Fruit fly (Drosophila melanogaster) whole organism, embryonic: Measurements from ENCODE around the gene CG31525.

Experiments
- Bgb ChIP-seq: fragments of 200-800 bp; sonication (Bioruptor generic); IDR thresholded peaks from 2 replicates; pipeline ENCODE4 v1.3.6; 2022; ENCODE audit warnings: missing biosample characterization, missing genetic modification characterization; ENCODE audit not compliant: partially characterized antibody
- CG11085 ChIP-seq: fragments of 200-800 bp; sonication (Bioruptor generic); IDR thresholded peaks from 2 replicates; pipeline ENCODE4 v1.3.6; 2022; ENCODE audit warnings: missing biosample characterization, missing genetic modification characterization
- CG11456 ChIP-seq: fragments of 200-800 bp; sonication (Bioruptor generic); IDR thresholded peaks from 3 replicates; pipeline ENCODE4 v1.3.6; 2022; ENCODE audit warnings: missing biosample characterization, missing genetic modification characterization
- CG12071 ChIP-seq: fragments of 200-800 bp; sonication (Bioruptor generic); optimal IDR thresholded peaks from 3 replicates; lab custom pipeline; 2018; ENCODE audit warnings: missing biosample characterization, mild to moderate bottlenecking, missing genetic modification characterization
- CG12236 ChIP-seq: fragments of 200-800 bp; sonication (Bioruptor generic); optimal IDR thresholded peaks from 2 replicates; lab custom pipeline; 2016; ENCODE audit warnings: missing biosample characterization, missing genetic modification characterization
- CG12659 ChIP-seq: fragments of 200-800 bp; sonication (Bioruptor generic); optimal IDR thresholded peaks from 3 replicates; lab custom pipeline; 2017; ENCODE audit warnings: mild to moderate bottlenecking, missing biosample characterization, missing genetic modification reagents, missing genetic modification characterization
- CG12942 ChIP-seq: fragments of 200-800 bp; sonication (Bioruptor generic); optimal IDR thresholded peaks from 3 replicates; lab custom pipeline; 2016; ENCODE audit warnings: missing biosample characterization, missing genetic modification characterization
- CG17385 ChIP-seq: fragments of 200-800 bp; sonication (Bioruptor generic); optimal IDR thresholded peaks from 3 replicates; lab custom pipeline; 2018; ENCODE audit warnings: missing biosample characterization, mild to moderate bottlenecking, missing genetic modification characterization
- CG2120 ChIP-seq: fragments of 200-800 bp; sonication (Bioruptor generic); optimal IDR thresholded peaks from 3 replicates; lab custom pipeline; 2016; ENCODE audit warnings: missing biosample characterization, missing genetic modification characterization
- CG3065 ChIP-seq: fragments of 200-800 bp; sonication (Bioruptor generic); optimal IDR thresholded peaks from 2 replicates; lab custom pipeline; 2016; ENCODE audit warnings: missing biosample characterization, missing genetic modification characterization
- CG31365 ChIP-seq: fragments of 200-800 bp; sonication (Bioruptor generic); optimal IDR thresholded peaks from 2 replicates; lab custom pipeline; 2018; ENCODE audit warnings: missing biosample characterization, mild to moderate bottlenecking, missing genetic modification characterization
- CG3281 ChIP-seq: fragments of 200-800 bp; sonication (Bioruptor generic); optimal IDR thresholded peaks from 3 replicates; lab custom pipeline; 2017; ENCODE audit warnings: missing biosample characterization, mild to moderate bottlenecking, missing genetic modification characterization
- CG34376 ChIP-seq: fragments of 200-800 bp; sonication (Bioruptor generic); optimal IDR thresholded peaks from 2 replicates; lab custom pipeline; 2018; ENCODE audit warnings: missing biosample characterization, mild to moderate bottlenecking, missing genetic modification characterization
- CG34422 ChIP-seq: fragments of 200-800 bp; sonication (Bioruptor generic); IDR thresholded peaks from 3 replicates; pipeline ENCODE4 v1.3.6; 2022; ENCODE audit warnings: missing biosample characterization, missing genetic modification characterization
- CG4617 ChIP-seq: fragments of 200-800 bp; sonication (Bioruptor generic); optimal IDR thresholded peaks from 3 replicates; lab custom pipeline; 2016; ENCODE audit warnings: missing biosample characterization, missing genetic modification characterization, borderline replicate concordance
- CG6254 ChIP-seq: fragments of 200-800 bp; sonication (Bioruptor generic); optimal IDR thresholded peaks from 3 replicates; lab custom pipeline; 2017; ENCODE audit warnings: mild to moderate bottlenecking, missing biosample characterization, missing genetic modification reagents, missing genetic modification characterization
- CG7745 ChIP-seq: fragments of 200-800 bp; sonication (Bioruptor generic); optimal IDR thresholded peaks from 2 replicates; lab custom pipeline; 2018; ENCODE audit warnings: missing biosample characterization, mild to moderate bottlenecking, missing genetic modification characterization, moderate library complexity
- CG8089 ChIP-seq: fragments of 200-800 bp; sonication (Bioruptor generic); optimal IDR thresholded peaks from 3 replicates; lab custom pipeline; 2016; ENCODE audit warnings: missing biosample characterization, missing genetic modification characterization
- CG8359 ChIP-seq: fragments of 200-800 bp; sonication (Bioruptor generic); optimal IDR thresholded peaks from 2 replicates; lab custom pipeline; 2017; ENCODE audit warnings: missing biosample characterization, mild to moderate bottlenecking, missing genetic modification characterization, borderline replicate concordance
- CHES-1-like ChIP-seq: fragments of 200-800 bp; sonication (Bioruptor generic); optimal IDR thresholded peaks from 2 replicates; lab custom pipeline; 2016; ENCODE audit warnings: missing biosample characterization, missing genetic modification characterization
- CkIIα-i1 ChIP-seq: fragments of 200-800 bp; sonication (Bioruptor generic); IDR thresholded peaks from 2 replicates; pipeline ENCODE4 v1.3.6; 2022; ENCODE audit warnings: missing biosample characterization, missing genetic modification characterization
- CrebB ChIP-seq: fragments of 200-800 bp; sonication (Bioruptor generic); optimal IDR thresholded peaks from 3 replicates; lab custom pipeline; 2018; ENCODE audit warnings: missing biosample characterization, mild to moderate bottlenecking, missing genetic modification characterization
- D19B ChIP-seq: fragments of 200-800 bp; sonication (Bioruptor generic); optimal IDR thresholded peaks from 2 replicates; lab custom pipeline; 2017; ENCODE audit warnings: missing biosample characterization, mild to moderate bottlenecking, missing genetic modification characterization
- E2f1 ChIP-seq: fragments of 200-800 bp; sonication (Bioruptor generic); IDR thresholded peaks from 2 replicates; pipeline ENCODE4 v1.3.6; 2022; ENCODE audit warnings: missing biosample characterization, missing genetic modification characterization
- Fer1 ChIP-seq: fragments of 200-800 bp; sonication (Bioruptor generic); optimal IDR thresholded peaks from 2 replicates; lab custom pipeline; 2017; ENCODE audit warnings: missing biosample characterization, mild to moderate bottlenecking, missing genetic modification characterization
- Max ChIP-seq: fragments of 200-800 bp; sonication (Bioruptor generic); optimal IDR thresholded peaks from 2 replicates; lab custom pipeline; 2016; ENCODE audit warnings: missing biosample characterization, mild to moderate bottlenecking, missing genetic modification characterization
- Meics ChIP-seq: fragments of 200-800 bp; sonication (Bioruptor generic); optimal IDR thresholded peaks from 2 replicates; lab custom pipeline; 2017; ENCODE audit warnings: missing biosample characterization, mild to moderate bottlenecking, missing genetic modification characterization
- Neu2 ChIP-seq: fragments of 200-800 bp; sonication (Bioruptor generic); optimal IDR thresholded peaks from 3 replicates; lab custom pipeline; 2016; ENCODE audit warnings: missing biosample characterization, missing genetic modification characterization, borderline replicate concordance
- Poxn ChIP-seq: fragments of 200-800 bp; sonication (Bioruptor generic); IDR thresholded peaks from 2 replicates; pipeline ENCODE4 v1.3.6; 2022; ENCODE audit warnings: missing biosample characterization, missing genetic modification characterization
- Rfx ChIP-seq: fragments of 200-800 bp; sonication (Bioruptor generic); IDR thresholded peaks from 2 replicates; pipeline ENCODE4 v1.3.6; 2022; ENCODE audit warnings: missing biosample characterization, missing genetic modification characterization
- Sry-δ ChIP-seq: fragments of 200-800 bp; sonication (Bioruptor generic); optimal IDR thresholded peaks from 2 replicates; lab custom pipeline; 2016; ENCODE audit warnings: missing biosample characterization, missing genetic modification characterization
- Stat92E ChIP-seq, 3 experiments: fragments of >200 bp in 2 of 3; fragments of 200-800 bp in 1 of 3; sonication (Bioruptor generic) in 1 of 3; optimal IDR thresholded peaks; 2 replicates each; lab custom pipeline; 2017 to 2019; ENCODE audit warnings: missing biosample characterization in 3 of 3, missing genetic modification characterization in 3 of 3, mild to moderate bottlenecking in 1 of 3, moderate library complexity in 1 of 3
- YL-1 ChIP-seq: fragments of 200-800 bp; sonication (Bioruptor generic); optimal IDR thresholded peaks from 3 replicates; lab custom pipeline; 2017; ENCODE audit warnings: missing biosample characterization, mild to moderate bottlenecking, missing genetic modification characterization
- ap ChIP-seq: fragments of 200-800 bp; sonication (Bioruptor generic); IDR thresholded peaks from 2 replicates; pipeline ENCODE4 v1.3.6; 2022; ENCODE audit warnings: missing biosample characterization, missing genetic modification characterization
- cg ChIP-seq: fragments of 200-800 bp; sonication (Bioruptor generic); optimal IDR thresholded peaks from 3 replicates; lab custom pipeline; 2019; ENCODE audit warnings: missing biosample characterization, mild to moderate bottlenecking, missing genetic modification characterization, moderate library complexity
- crol ChIP-seq: fragments of 200-800 bp; sonication (Bioruptor generic); IDR thresholded peaks from 2 replicates; pipeline ENCODE4 v1.3.6; 2022; ENCODE audit warnings: missing biosample characterization, missing genetic modification characterization
- dati ChIP-seq: fragments of 200-800 bp; sonication (Bioruptor generic); IDR thresholded peaks from 2 replicates; pipeline ENCODE4 v1.3.6; 2022; ENCODE audit warnings: missing biosample characterization, missing genetic modification characterization
- dpn ChIP-seq, 2 experiments: fragments of 200-800 bp; sonication (Bioruptor generic); optimal IDR thresholded peaks; 3 replicates each; lab custom pipeline; 2016; ENCODE audit warnings: missing biosample characterization in 2 of 2, missing genetic modification characterization in 2 of 2
- gsb ChIP-seq: fragments of 200-800 bp; sonication (Bioruptor generic); IDR thresholded peaks from 2 replicates; pipeline ENCODE4 v1.3.6; 2022; ENCODE audit warnings: missing biosample characterization, missing genetic modification characterization
- ind ChIP-seq: fragments of 200-800 bp; sonication (Bioruptor generic); optimal IDR thresholded peaks from 3 replicates; lab custom pipeline; 2016; ENCODE audit warnings: missing biosample characterization, missing genetic modification characterization
- mirr ChIP-seq: fragments of 200-800 bp; sonication (Bioruptor generic); optimal IDR thresholded peaks from 3 replicates; lab custom pipeline; 2018; ENCODE audit warnings: missing biosample characterization, mild to moderate bottlenecking, missing genetic modification characterization
- nau ChIP-seq: fragments of 200-800 bp; sonication (Bioruptor generic); optimal IDR thresholded peaks from 3 replicates; lab custom pipeline; 2017; ENCODE audit warnings: missing biosample characterization, mild to moderate bottlenecking, missing genetic modification characterization, missing genetic modification reagents
- onecut ChIP-seq: fragments of 200-800 bp; sonication (Bioruptor generic); IDR thresholded peaks from 2 replicates; pipeline ENCODE4 v1.3.6; 2022; ENCODE audit warnings: missing biosample characterization, missing genetic modification characterization
- row ChIP-seq: fragments of 200-800 bp; sonication (Bioruptor generic); IDR thresholded peaks from 3 replicates; pipeline ENCODE4 v1.3.6; 2022; ENCODE audit warnings: missing biosample characterization, missing genetic modification characterization
- sim ChIP-seq: fragments of 200-800 bp; sonication (Bioruptor generic); IDR thresholded peaks from 2 replicates; pipeline ENCODE4 v1.3.6; 2022; ENCODE audit warnings: missing biosample characterization, missing genetic modification characterization
- slbo ChIP-seq: fragments of 200-800 bp; sonication (Bioruptor generic); IDR thresholded peaks from 2 replicates; pipeline ENCODE4 v1.3.6; 2022; ENCODE audit warnings: missing biosample characterization, missing genetic modification characterization
- sna ChIP-seq: fragments of 200-800 bp; sonication (Bioruptor generic); IDR thresholded peaks from 2 replicates; pipeline ENCODE4 v1.3.6; 2022; ENCODE audit warnings: missing biosample characterization, missing genetic modification characterization; ENCODE audit not compliant: partially characterized antibody
- toy ChIP-seq: fragments of 200-800 bp; sonication (Bioruptor generic); IDR thresholded peaks from 2 replicates; pipeline ENCODE4 v1.3.6; 2022; ENCODE audit warnings: missing biosample characterization, missing genetic modification characterization
- trem ChIP-seq: fragments of 200-800 bp; optimal IDR thresholded peaks from 3 replicates; lab custom pipeline; 2019; ENCODE audit warnings: missing biosample characterization, mild to moderate bottlenecking, missing genetic modification characterization, moderate library complexity
- wek ChIP-seq: fragments of 200-800 bp; sonication (Bioruptor generic); optimal IDR thresholded peaks from 3 replicates; lab custom pipeline; 2018; ENCODE audit warnings: missing biosample characterization, mild to moderate bottlenecking, missing genetic modification characterization, moderate library complexity
- yki ChIP-seq: fragments of >200 bp; optimal IDR thresholded peaks from 3 replicates; lab custom pipeline; 2018
- zf30C ChIP-seq: fragments of 200-800 bp; sonication (Bioruptor generic); optimal IDR thresholded peaks from 3 replicates; lab custom pipeline; 2018; ENCODE audit warnings: missing biosample characterization, mild to moderate bottlenecking, missing genetic modification characterization

Gene CG31525

dm6 chr3R:4445083-4445482 is 18.3 kb downstream of the CG31525 start (continued):
- TF ChIP-seq sna: no peak
- TF ChIP-seq CG12659 (GFP tag; lab: Kevin White, UChicago): no peak
- TF ChIP-seq nau (GFP tag; lab: Kevin White, UChicago): no peak
- TF ChIP-seq CG17385: no peak
- no peak for TF ChIP-seq toy (GFP tag; lab: Robert Waterston, UW)
- TF ChIP-seq trem (tag; lab: Kevin White, UChicago): no peak
- TF ChIP-seq cg (GFP tag; lab: Kevin White, UChicago): peak; percentile 35
- no peak for TF ChIP-seq onecut (GFP tag; lab: Robert Waterston, UW)
- TF ChIP-seq CG12071: no peak
- TF ChIP-seq CG7745: no peak
- TF ChIP-seq CG11456 (GFP tag; lab: Robert Waterston, UW): no peak
- TF ChIP-seq Sry-δ (GFP tag; lab: Kevin White, UChicago): no peak
- TF ChIP-seq Poxn (GFP tag; lab: Robert Waterston, UW): no peak
- TF ChIP-seq mirr (GFP tag; lab: Kevin White, UChicago): peak; percentile 68
- no peak for TF ChIP-seq YL-1 (GFP tag; lab: Kevin White, UChicago)
- TF ChIP-seq Bgb: peak; percentile 62; the same call in 1 of the 2 replicates
- no peak for TF ChIP-seq Meics (GFP tag; lab: Kevin White, UChicago)
- peak; percentile 24 for TF ChIP-seq D19B (GFP tag; lab: Kevin White, UChicago)
- TF ChIP-seq Neu2: no peak
- TF ChIP-seq CrebB (tag; lab: Kevin White, UChicago): no peak
- no peak for TF ChIP-seq sim (GFP tag; lab: Robert Waterston, UW)
- no peak for TF ChIP-seq zf30C (GFP tag; lab: Kevin White, UChicago)
- TF ChIP-seq CG12236 (GFP tag; lab: Kevin White, UChicago): no peak
- TF ChIP-seq Max (GFP tag; lab: Kevin White, UChicago): no peak
- no peak for TF ChIP-seq crol (GFP tag; lab: Robert Waterston, UW)
- TF ChIP-seq CHES-1-like (GFP tag; lab: Kevin White, UChicago): no peak
- TF ChIP-seq CkIIα-i1: no peak
- no peak for TF ChIP-seq CG3281 (GFP tag; lab: Kevin White, UChicago)
- no peak for TF ChIP-seq slbo (GFP tag; lab: Robert Waterston, UW)
- no peak for TF ChIP-seq CG6254 (GFP tag; lab: Kevin White, UChicago)
- TF ChIP-seq CG12942: no peak
- no peak for TF ChIP-seq Stat92E (GFP tag; optimal IDR thresholded peaks at IDR 0.05; lab: Kevin White, UChicago)
- no peak for TF ChIP-seq CG31365 (tag; lab: Kevin White, UChicago)
- no peak for TF ChIP-seq CG8359 (GFP tag; lab: Kevin White, UChicago)
- no peak for TF ChIP-seq yki (lab: Kevin White, UChicago)
- TF ChIP-seq dpn (GFP tag; optimal IDR thresholded peaks at IDR 0.05; lab: Kevin White, UChicago): no peak
- peak; percentile 1 for TF ChIP-seq CG34376 (GFP tag; lab: Kevin White, UChicago)
- TF ChIP-seq CG4617 (GFP tag; lab: Kevin White, UChicago): no peak
- TF ChIP-seq Fer1 (GFP tag; lab: Kevin White, UChicago): peak; percentile 31
- TF ChIP-seq CG2120 (GFP tag; lab: Kevin White, UChicago): no peak
- no peak for TF ChIP-seq CG3065 (GFP tag; lab: Kevin White, UChicago)
- no peak for TF ChIP-seq CG8089 (GFP tag; lab: Kevin White, UChicago)
- no peak for TF ChIP-seq ap (GFP tag; lab: Robert Waterston, UW)
- TF ChIP-seq dati (GFP tag; lab: Robert Waterston, UW): no peak
- TF ChIP-seq gsb (GFP tag; lab: Robert Waterston, UW): no peak
- no peak for TF ChIP-seq ind (GFP tag; lab: Kevin White, UChicago)
- TF ChIP-seq CG11085 (GFP tag; lab: Robert Waterston, UW): no peak
- TF ChIP-seq E2f1: no peak
- no peak for TF ChIP-seq CG34422 (GFP tag; lab: Robert Waterston, UW)
- TF ChIP-seq Rfx (GFP tag; lab: Robert Waterston, UW): no peak
- TF ChIP-seq wek (GFP tag; lab: Kevin White, UChicago): peak; percentile 37
- TF ChIP-seq row (GFP tag; lab: Robert Waterston, UW): no peak
